3 worm cellular contexts compared by ENCODE assay signal in the genomic region with DNA sequence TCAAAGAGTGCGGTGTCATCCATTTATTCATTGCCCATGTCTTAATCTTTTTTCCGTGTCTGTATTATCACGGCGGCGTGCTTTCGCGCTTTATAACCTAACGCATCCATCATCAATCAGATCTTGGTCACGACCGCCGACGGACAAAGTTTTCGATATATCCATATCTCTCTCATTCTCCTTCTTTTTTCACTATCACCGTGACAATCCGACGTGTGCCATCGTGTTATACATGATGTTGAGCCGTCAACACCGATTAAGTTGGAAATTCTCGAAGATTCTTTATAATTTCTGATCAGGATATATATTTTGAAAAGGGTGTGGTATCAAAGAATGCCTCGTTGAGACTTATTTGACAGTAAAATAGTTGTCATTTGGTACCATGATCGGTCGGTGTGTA.
A peak's percentile ranks its signal among the peaks of the same experiment; 100 is the strongest.
TF ChIP-seq lines count a peak whose summit lies in the region.

No protein-coding gene starts in this region.

TF ChIP-seq in whole organism, L1 larva, 84 proteins besides CTCF, POLR2A, EP300 and RAD21 (continued from another document):
- TF ChIP-seq nhr-71 (tag; optimal IDR thresholded peaks at IDR 0.05; lab: Kevin White, UChicago) = peak; percentile 74
- TF ChIP-seq blmp-1 (tag; optimal IDR thresholded peaks at IDR 0.05; lab: Kevin White, UChicago) = peak; percentile 87
- TF ChIP-seq rnt-1 (tag; optimal IDR thresholded peaks at IDR 0.05; lab: Kevin White, UChicago) = no peak
- TF ChIP-seq mdl-1 (tag; optimal IDR thresholded peaks at IDR 0.05; lab: Kevin White, UChicago) = peak in 1 of 2 experiments; percentile 23
- TF ChIP-seq unc-130 (tag; optimal IDR thresholded peaks at IDR 0.05; lab: Kevin White, UChicago) = peak; percentile 39
- TF ChIP-seq fos-1 (tag; optimal IDR thresholded peaks at IDR 0.05; lab: Kevin White, UChicago) = no peak
- peak; percentile 20 for TF ChIP-seq nhr-47 (tag; optimal IDR thresholded peaks at IDR 0.05; lab: Kevin White, UChicago)
- TF ChIP-seq ceh-63 (GFP tag; optimal IDR thresholded peaks at IDR 0.05; lab: Kevin White, UChicago) = no peak
- no peak for TF ChIP-seq ama-1 (optimal IDR thresholded peaks at IDR 0.05; lab: Kevin White, UChicago)
- TF ChIP-seq ceh-82 (tag; optimal IDR thresholded peaks at IDR 0.05; lab: Kevin White, UChicago) = no peak
- no peak for TF ChIP-seq sptf-1 (tag; optimal IDR thresholded peaks at IDR 0.05; lab: Kevin White, UChicago)
- peak; percentile 61 for TF ChIP-seq nhr-20 (tag; optimal IDR thresholded peaks at IDR 0.05; lab: Kevin White, UChicago)
- no peak for TF ChIP-seq egl-13 (tag; optimal IDR thresholded peaks at IDR 0.05; lab: Kevin White, UChicago)
- no peak for TF ChIP-seq xbp-1 (tag; optimal IDR thresholded peaks at IDR 0.05; lab: Kevin White, UChicago)
- peak; percentile 5 for TF ChIP-seq dsc-1 (tag; optimal IDR thresholded peaks at IDR 0.05; lab: Kevin White, UChicago)
- no peak for TF ChIP-seq unc-98 (GFP tag; IDR thresholded peaks at IDR 0.05; lab: Robert Waterston, UW)
- TF ChIP-seq dpl-1 (GFP tag; optimal IDR thresholded peaks at IDR 0.05; lab: Kevin White, UChicago) = peak in 1 of 3 experiments; percentile 6
- no peak for TF ChIP-seq ztf-11 (tag; optimal IDR thresholded peaks at IDR 0.05; lab: Kevin White, UChicago)
- TF ChIP-seq unc-30 (tag; optimal IDR thresholded peaks at IDR 0.05; lab: Kevin White, UChicago) = no peak
- TF ChIP-seq pax-3 (tag; optimal IDR thresholded peaks at IDR 0.05; lab: Kevin White, UChicago) = peak; percentile 35
- peak; percentile 63 for TF ChIP-seq tbx-2 (tag; optimal IDR thresholded peaks at IDR 0.05; lab: Kevin White, UChicago)
- TF ChIP-seq C16A3.4 (tag; optimal IDR thresholded peaks at IDR 0.05; lab: Kevin White, UChicago) = no peak

TF ChIP-seq in whole organism, L3 larva, 47 proteins besides CTCF, POLR2A, EP300 and RAD21 (continued from another document):
- TF ChIP-seq nhr-43 (tag; optimal IDR thresholded peaks at IDR 0.05; lab: Kevin White, UChicago; ENCODE audit: poor library complexity, severe bottlenecking) (peak; percentile 25), egl-27 (tag; optimal IDR thresholded peaks at IDR 0.05; lab: Kevin White, UChicago) (no peak), nhr-11 (tag; optimal IDR thresholded peaks at IDR 0.05; lab: Kevin White, UChicago) (no peak), unc-39 (tag; optimal IDR thresholded peaks at IDR 0.05; lab: Kevin White, UChicago) (no peak), pha-4 (tag; optimal IDR thresholded peaks at IDR 0.05; lab: Kevin White, UChicago) (no peak), elt-2 (tag; optimal IDR thresholded peaks at IDR 0.05; lab: Kevin White, UChicago) (no peak), ama-1 (optimal IDR thresholded peaks at IDR 0.05; lab: Kevin White, UChicago) (peak; percentile 67), nhr-25 (tag; optimal IDR thresholded peaks at IDR 0.05; lab: Kevin White, UChicago) (peak; percentile 30), mml-1 (tag; optimal IDR thresholded peaks at IDR 0.05; lab: Kevin White, UChicago) (no peak), daf-12 (tag; optimal IDR thresholded peaks at IDR 0.05; lab: Kevin White, UChicago) (no peak), nhr-67 (tag; optimal IDR thresholded peaks at IDR 0.05; lab: Kevin White, UChicago) (no peak), ceh-9 (tag; optimal IDR thresholded peaks at IDR 0.05; lab: Kevin White, UChicago) (no peak), ztf-11 (tag; optimal IDR thresholded peaks at IDR 0.05; lab: Kevin White, UChicago) (no peak), ZK546.5 (tag; optimal IDR thresholded peaks at IDR 0.05; lab: Kevin White, UChicago) (no peak), ztf-4 (tag; optimal IDR thresholded peaks at IDR 0.05; lab: Kevin White, UChicago) (no peak), skn-1 (tag; optimal IDR thresholded peaks at IDR 0.05; lab: Kevin White, UChicago) (no peak), jun-1 (tag; optimal IDR thresholded peaks at IDR 0.05; lab: Kevin White, UChicago) (no peak), ceh-82 (tag; optimal IDR thresholded peaks at IDR 0.05; lab: Kevin White, UChicago) (no peak), nhr-28 (tag; optimal IDR thresholded peaks at IDR 0.05; lab: Kevin White, UChicago) (no peak), tbx-2 (tag; optimal IDR thresholded peaks at IDR 0.05; lab: Kevin White, UChicago) (no peak), fos-1 (tag; optimal IDR thresholded peaks at IDR 0.05; lab: Kevin White, UChicago) (no peak), ceh-28 (tag; optimal IDR thresholded peaks at IDR 0.05; lab: Kevin White, UChicago) (no peak), nhr-237 (tag; optimal IDR thresholded peaks at IDR 0.05; lab: Kevin White, UChicago) (no peak)

TF ChIP-seq in whole organism, L4 larva, 104 proteins besides CTCF, POLR2A, EP300 and RAD21 (continued from another document):
- TF ChIP-seq snpc-1.2 (GFP tag; IDR thresholded peaks at IDR 0.05; lab: Robert Waterston, UW) (no peak), fkh-10 (GFP tag; optimal IDR thresholded peaks at IDR 0.05; lab: Kevin White, UChicago) (no peak), duxl-1 (tag; optimal IDR thresholded peaks at IDR 0.05; lab: Kevin White, UChicago; ENCODE audit: poor library complexity) (no peak), nhr-42 (GFP tag; IDR thresholded peaks at IDR 0.05; lab: Robert Waterston, UW) (no peak), nhr-76 (tag; optimal IDR thresholded peaks at IDR 0.05; lab: Kevin White, UChicago) (no peak), lin-38 (GFP tag; IDR thresholded peaks at IDR 0.05; lab: Robert Waterston, UW) (no peak), ces-1 (GFP tag; optimal IDR thresholded peaks at IDR 0.05; lab: Kevin White, UChicago) (no peak), dmd-8 (GFP tag; IDR thresholded peaks at IDR 0.05; lab: Robert Waterston, UW) (no peak), lin-13 (GFP tag; optimal IDR thresholded peaks at IDR 0.05; lab: Kevin White, UChicago) (no peak), mxl-2 (GFP tag; conservative IDR thresholded peaks at IDR 0.05; lab: Robert Waterston, UW) (no peak), unc-62 (GFP tag; optimal IDR thresholded peaks at IDR 0.05 in 1 of 2; lab: Kevin White, UChicago) (no peak), unc-62 (tag; optimal IDR thresholded peaks at IDR 0.05; lab: Kevin White, UChicago) (no peak), hmg-1.1 (GFP tag; IDR thresholded peaks at IDR 0.05; lab: Robert Waterston, UW) (no peak), dmd-9 (GFP tag; IDR thresholded peaks at IDR 0.05; lab: Robert Waterston, UW) (no peak), F26F4.8 (GFP tag; conservative IDR thresholded peaks at IDR 0.05; lab: Robert Waterston, UW) (no peak), spr-1 (tag; optimal IDR thresholded peaks at IDR 0.05; lab: Kevin White, UChicago) (no peak), nhr-111 (GFP tag; optimal IDR thresholded peaks at IDR 0.05; lab: Kevin White, UChicago) (no peak), zfp-2 (tag; optimal IDR thresholded peaks at IDR 0.05; lab: Kevin White, UChicago) (no peak), sdz-12 (GFP tag; optimal IDR thresholded peaks at IDR 0.05; lab: Kevin White, UChicago) (no peak), zip-11 (GFP tag; IDR thresholded peaks at IDR 0.05; lab: Robert Waterston, UW) (0 out of 2 replicates have a peak, but pooled peaks have one; percentile 32), egl-27 (tag; optimal IDR thresholded peaks at IDR 0.05; lab: Kevin White, UChicago) (no peak), nhr-10 (tag; optimal IDR thresholded peaks at IDR 0.05; lab: Kevin White, UChicago) (no peak)
